Worm (Caenorhabditis elegans) whole organism, L4/young adult: ENCODE results near the gene slc-25A10.

Experiments
- W03F9.2 ChIP-seq: fragments of 150-350 bp; optimal IDR thresholded peaks from 2 replicates; lab custom pipeline; 2014; ENCODE audit warnings: missing biosample characterization, missing genetic modification characterization
- dao-5 ChIP-seq: sonication (generic microtip); optimal IDR thresholded peaks from 2 replicates; lab custom pipeline; 2016; ENCODE audit warnings: missing genotype, missing genetic modification characterization, moderate library complexity, missing compliant biosample characterization
- him-1 ChIP-seq: sonication (generic microtip); optimal IDR thresholded peaks from 2 replicates; lab custom pipeline; 2016; ENCODE audit warnings: missing genotype, missing genetic modification reagents, missing genetic modification characterization, missing compliant biosample characterization

Gene slc-25A10

ce11 chrX:6725260-6725718 lies at the start of gene slc-25A10:
Gene slc-25A10 (minus strand): TSS chrX:6725668.
- TF ChIP-seq dao-5 (tag; lab: Kevin White, UChicago) (no peak), W03F9.2 (tag; lab: Kevin White, UChicago) (no peak), him-1 (tag; lab: Kevin White, UChicago) (no peak)

- TF ChIP-seq dao-5 (tag; lab: Kevin White, UChicago) (no peak), W03F9.2 (tag; lab: Kevin White, UChicago) (no peak), him-1 (tag; lab: Kevin White, UChicago) (no peak)
Observed at ce11 chrX:6761688-6762185, 36.3 kb upstream of the slc-25A10 start, which contains the start of gene abts-4. Gene abts-4 (minus strand): TSS chrX:6761738.

DNA sequence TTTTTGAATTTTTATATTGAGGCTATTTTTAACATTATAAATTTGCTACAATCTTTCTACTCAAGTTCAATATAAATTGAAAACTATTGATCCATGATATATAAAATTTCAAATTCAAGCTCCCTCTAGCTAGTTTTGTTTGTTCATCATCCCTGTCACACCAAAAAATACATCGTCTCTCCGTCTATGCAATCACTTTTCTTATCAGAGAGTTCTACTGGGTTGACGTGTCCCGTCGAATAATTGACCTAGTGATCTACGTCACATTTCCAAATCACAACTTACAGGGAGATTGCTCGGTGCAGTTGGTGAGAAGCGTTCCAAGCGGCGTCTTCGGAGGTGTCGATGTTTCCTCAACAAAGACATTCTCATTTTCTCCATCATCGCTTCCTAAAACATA lies 35.7 kb upstream of the slc-25A10 start:
- no peak for TF ChIP-seq dao-5 (tag; lab: Kevin White, UChicago)
- TF ChIP-seq W03F9.2 (tag; lab: Kevin White, UChicago) = no peak
- TF ChIP-seq him-1 (tag; lab: Kevin White, UChicago) = no peak

- TF ChIP-seq dao-5 (tag; lab: Kevin White, UChicago) (no peak), W03F9.2 (tag; lab: Kevin White, UChicago) (peak; percentile 49), him-1 (tag; lab: Kevin White, UChicago) (peak; percentile 77)
Observed at ce11 chrX:6750145-6750544, 24.7 kb upstream of the slc-25A10 start.

ce11 chrX:6749124-6749822 lies 23.8 kb upstream of the slc-25A10 start:
- no peak for TF ChIP-seq him-1 (tag; lab: Kevin White, UChicago)
- TF ChIP-seq dao-5 (tag; lab: Kevin White, UChicago) = no peak
- no peak for TF ChIP-seq W03F9.2 (tag; lab: Kevin White, UChicago)

DNA sequence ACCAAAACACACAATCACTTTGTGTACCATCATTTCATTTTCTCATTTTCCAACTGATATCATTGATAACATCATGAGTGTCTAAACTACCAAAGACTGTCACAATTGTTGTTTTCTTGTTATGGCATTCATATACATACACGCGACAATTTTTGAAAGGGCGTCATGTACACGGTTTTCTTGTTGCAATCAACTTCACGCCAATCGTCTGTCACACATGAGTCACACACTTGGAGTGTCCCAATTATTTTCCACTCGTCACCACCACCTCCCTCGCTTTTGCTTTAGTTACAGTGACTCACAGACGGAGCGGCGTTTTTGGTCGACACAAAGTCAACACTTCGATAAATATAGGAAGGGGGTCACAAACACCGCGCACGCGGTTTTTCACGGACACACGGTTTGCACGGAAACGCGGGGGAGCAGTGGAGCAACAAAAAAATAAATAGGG lies 22.5 kb upstream of the slc-25A10 start:
- no peak for TF ChIP-seq him-1 (tag; lab: Kevin White, UChicago)
- TF ChIP-seq W03F9.2 (tag; lab: Kevin White, UChicago) = no peak
- no peak for TF ChIP-seq dao-5 (tag; lab: Kevin White, UChicago)

DNA sequence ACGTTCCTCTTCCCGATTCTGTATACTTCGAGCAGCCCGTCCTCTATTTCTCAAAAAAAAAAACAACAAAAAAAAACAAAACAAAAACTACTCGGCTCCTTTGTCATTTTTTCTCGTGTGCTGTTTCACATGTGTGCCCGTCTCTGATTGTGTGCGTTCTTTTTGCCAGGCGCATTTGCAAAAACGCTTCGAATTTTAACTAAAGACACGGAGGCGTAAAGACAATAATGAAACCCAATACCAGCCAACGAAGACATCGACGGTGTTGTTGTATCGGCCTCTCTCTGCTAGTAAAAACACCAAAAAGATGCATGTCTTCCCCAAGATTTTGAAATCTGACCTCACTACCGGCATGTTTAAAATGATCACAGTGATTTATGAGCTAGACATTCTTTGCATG lies 21.4 kb upstream of the slc-25A10 start:
- TF ChIP-seq him-1 (tag; lab: Kevin White, UChicago) (no peak), W03F9.2 (tag; lab: Kevin White, UChicago) (no peak), dao-5 (tag; lab: Kevin White, UChicago) (no peak)

ce11 chrX:6745515-6745914 lies 20.0 kb upstream of the slc-25A10 start:
- TF ChIP-seq W03F9.2 (tag; lab: Kevin White, UChicago) (no peak), dao-5 (tag; lab: Kevin White, UChicago) (no peak), him-1 (tag; lab: Kevin White, UChicago) (no peak)

- TF ChIP-seq W03F9.2 (tag; lab: Kevin White, UChicago) (no peak), him-1 (tag; lab: Kevin White, UChicago) (peak; percentile 26)
Observed at ce11 chrX:6744978-6745377, 19.5 kb upstream of the slc-25A10 start.

ce11 chrX:6744537-6744936 lies 19.1 kb upstream of the slc-25A10 start:
- peak; percentile 1 for TF ChIP-seq W03F9.2 (tag; lab: Kevin White, UChicago)
- no peak for TF ChIP-seq him-1 (tag; lab: Kevin White, UChicago)
- TF ChIP-seq dao-5 (tag; lab: Kevin White, UChicago) = no peak

- no peak for TF ChIP-seq dao-5 (tag; lab: Kevin White, UChicago)
- TF ChIP-seq him-1 (tag; lab: Kevin White, UChicago) = no peak
- peak; percentile 67 for TF ChIP-seq W03F9.2 (tag; lab: Kevin White, UChicago)
Observed at ce11 chrX:6743853-6744346, 18.4 kb upstream of the slc-25A10 start.

ce11 chrX:6743344-6743743 lies 17.9 kb upstream of the slc-25A10 start:
- TF ChIP-seq him-1 (tag; lab: Kevin White, UChicago) (no peak), dao-5 (tag; lab: Kevin White, UChicago) (no peak), W03F9.2 (tag; lab: Kevin White, UChicago) (no peak)

ce11 chrX:6742891-6743290 lies 17.4 kb upstream of the slc-25A10 start:
- TF ChIP-seq W03F9.2 (tag; lab: Kevin White, UChicago) (no peak), dao-5 (tag; lab: Kevin White, UChicago) (no peak), him-1 (tag; lab: Kevin White, UChicago) (no peak)
